Fruit fly (Drosophila melanogaster) whole organism, prepupa: ENCODE data around the gene CG15635.
A peak's percentile ranks its signal among the peaks of the same experiment; 100 is the strongest.

ENCODE experiments used
- Blimp-1 ChIP-seq: fragments of 200-800 bp; sonication (Bioruptor generic); optimal IDR thresholded peaks from 3 replicates; lab custom pipeline; 2017; ENCODE audit warnings: missing biosample characterization, missing genetic modification characterization, mild to moderate bottlenecking, moderate library complexity, missing genetic modification reagents
- CG11294 ChIP-seq: fragments of 200-800 bp; sonication (Bioruptor generic); IDR thresholded peaks from 2 replicates; pipeline ENCODE4 v1.3.6; 2022; ENCODE audit warnings: missing biosample characterization, missing genetic modification characterization
- CG15336 ChIP-seq: fragments of 200-800 bp; sonication (Bioruptor generic); IDR thresholded peaks from 2 replicates; pipeline ENCODE4 v1.3.6; 2022; ENCODE audit warnings: missing biosample characterization, missing genetic modification characterization
- CG31627 ChIP-seq: fragments of 200-800 bp; sonication (Bioruptor generic); optimal IDR thresholded peaks from 3 replicates; lab custom pipeline; 2016; ENCODE audit warnings: missing biosample characterization, missing genetic modification characterization
- CG32006 ChIP-seq: fragments of 200-800 bp; sonication (Bioruptor generic); optimal IDR thresholded peaks from 3 replicates; lab custom pipeline; 2017; ENCODE audit warnings: missing biosample characterization, mild to moderate bottlenecking, missing genetic modification characterization
- CG34406 ChIP-seq: fragments of 200-800 bp; sonication (Bioruptor generic); optimal IDR thresholded peaks from 3 replicates; lab custom pipeline; 2016; ENCODE audit warnings: missing biosample characterization, missing genetic modification characterization
- CG4318 ChIP-seq: fragments of 200-800 bp; sonication (Bioruptor generic); optimal IDR thresholded peaks from 3 replicates; lab custom pipeline; 2017; ENCODE audit warnings: missing biosample characterization, mild to moderate bottlenecking, missing genetic modification characterization
- CG6163 ChIP-seq: fragments of 200-800 bp; sonication (Bioruptor generic); IDR thresholded peaks from 3 replicates; pipeline ENCODE4 v1.3.6; 2022; ENCODE audit warnings: missing biosample characterization, missing genetic modification characterization
- CG6792 ChIP-seq: fragments of 200-800 bp; sonication (Bioruptor generic); optimal IDR thresholded peaks from 3 replicates; lab custom pipeline; 2016; ENCODE audit warnings: missing biosample characterization, missing genetic modification characterization
- CG6808 ChIP-seq: fragments of 200-800 bp; sonication (Bioruptor generic); optimal IDR thresholded peaks from 3 replicates; lab custom pipeline; 2017; ENCODE audit warnings: missing biosample characterization, missing genetic modification characterization, mild to moderate bottlenecking, moderate library complexity, missing genetic modification reagents
- CG6854 ChIP-seq: fragments of 200-800 bp; sonication (Bioruptor generic); optimal IDR thresholded peaks from 2 replicates; lab custom pipeline; 2017; ENCODE audit warnings: missing biosample characterization, mild to moderate bottlenecking, missing genetic modification characterization
- CG9139 ChIP-seq: fragments of 200-800 bp; sonication (Bioruptor generic); optimal IDR thresholded peaks from 3 replicates; lab custom pipeline; 2017; ENCODE audit warnings: missing biosample characterization, mild to moderate bottlenecking, missing genetic modification characterization
- Eip75B ChIP-seq: fragments of 200-800 bp; sonication (Bioruptor generic); optimal IDR thresholded peaks from 3 replicates; lab custom pipeline; 2016; ENCODE audit warnings: missing biosample characterization, missing genetic modification characterization
- Eip78C ChIP-seq: fragments of 200-800 bp; sonication (Bioruptor generic); peaks from one replicate; lab custom pipeline; 2016; ENCODE audit warnings: missing biosample characterization, missing genetic modification characterization
- Ets21C ChIP-seq: fragments of 200-800 bp; sonication (Bioruptor generic); optimal IDR thresholded peaks from 3 replicates; lab custom pipeline; 2016; ENCODE audit warnings: missing biosample characterization, missing genetic modification characterization
- Gug ChIP-seq: fragments of 200-800 bp; sonication (Bioruptor generic); IDR thresholded peaks from 2 replicates; pipeline ENCODE4 v1.3.6; 2022; ENCODE audit warnings: missing biosample characterization, missing genetic modification characterization
- Hr39 ChIP-seq: fragments of 200-800 bp; sonication (Bioruptor generic); optimal IDR thresholded peaks from 2 replicates; lab custom pipeline; 2016; ENCODE audit warnings: missing biosample characterization, missing genetic modification characterization
- Lpt ChIP-seq: fragments of 200-800 bp; sonication (Bioruptor generic); optimal IDR thresholded peaks from 3 replicates; lab custom pipeline; 2016; ENCODE audit warnings: missing biosample characterization, missing genetic modification characterization
- Met ChIP-seq: fragments of 200-800 bp; sonication (Bioruptor generic); optimal IDR thresholded peaks from 3 replicates; lab custom pipeline; 2016; ENCODE audit warnings: missing biosample characterization, missing genetic modification characterization
- Sox14 ChIP-seq: fragments of 200-800 bp; sonication (Bioruptor generic); optimal IDR thresholded peaks from 3 replicates; lab custom pipeline; 2016; ENCODE audit warnings: missing biosample characterization, missing genetic modification characterization
- acj6 ChIP-seq: fragments of 200-800 bp; sonication (Bioruptor generic); optimal IDR thresholded peaks from 3 replicates; lab custom pipeline; 2016; ENCODE audit warnings: missing biosample characterization, missing genetic modification characterization
- dsx ChIP-seq: fragments of 200-800 bp; optimal IDR thresholded peaks from 3 replicates; lab custom pipeline; 2019; ENCODE audit warnings: missing biosample characterization, mild to moderate bottlenecking, missing genetic modification characterization, moderate library complexity; ENCODE audit not compliant: poor library complexity, severe bottlenecking
- eg ChIP-seq: fragments of 200-800 bp; sonication (Bioruptor generic); IDR thresholded peaks from 3 replicates; pipeline ENCODE4 v1.3.6; 2022; ENCODE audit warnings: missing biosample characterization, missing genetic modification characterization
- esn ChIP-seq: fragments of 200-800 bp; sonication (Bioruptor generic); optimal IDR thresholded peaks from 2 replicates; lab custom pipeline; 2016; ENCODE audit warnings: missing biosample characterization, mild to moderate bottlenecking, missing genetic modification characterization, moderate library complexity
- fd59A ChIP-seq: fragments of 200-800 bp; sonication (Bioruptor generic); optimal IDR thresholded peaks from 2 replicates; lab custom pipeline; 2017; ENCODE audit warnings: missing biosample characterization, mild to moderate bottlenecking, missing genetic modification characterization, missing genetic modification reagents
- pdm3 ChIP-seq: fragments of 200-800 bp; sonication (Bioruptor generic); optimal IDR thresholded peaks from 3 replicates; lab custom pipeline; 2016; ENCODE audit warnings: missing biosample characterization, missing genetic modification characterization
- salr ChIP-seq, 2 experiments: fragments of 200-800 bp; sonication (Bioruptor generic); optimal IDR thresholded peaks; 3 replicates each; lab custom pipeline; 2016 to 2018; ENCODE audit warnings: missing biosample characterization in 2 of 2, missing genetic modification characterization in 2 of 2, mild to moderate bottlenecking in 1 of 2
- ss ChIP-seq, 2 experiments: fragments of 200-800 bp; sonication (Bioruptor generic); optimal IDR thresholded peaks; 2 replicates in 1 of 2; 3 replicates in 1 of 2; lab custom pipeline; 2017 to 2018; ENCODE audit warnings: mild to moderate bottlenecking in 2 of 2, missing biosample characterization in 2 of 2, missing genetic modification characterization in 2 of 2, moderate library complexity in 1 of 2
- svp ChIP-seq: fragments of 200-800 bp; sonication (Bioruptor generic); peaks from one replicate; lab custom pipeline; 2016; ENCODE audit warnings: missing biosample characterization, missing genetic modification characterization
- topi ChIP-seq: fragments of 200-800 bp; sonication (Bioruptor generic); optimal IDR thresholded peaks from 3 replicates; lab custom pipeline; 2016; ENCODE audit warnings: missing biosample characterization, missing genetic modification characterization
- vri ChIP-seq: fragments of 200-800 bp; sonication (Bioruptor generic); optimal IDR thresholded peaks from 3 replicates; lab custom pipeline; 2016; ENCODE audit warnings: missing biosample characterization, mild to moderate bottlenecking, missing genetic modification characterization

CG15635 gene

DNA sequence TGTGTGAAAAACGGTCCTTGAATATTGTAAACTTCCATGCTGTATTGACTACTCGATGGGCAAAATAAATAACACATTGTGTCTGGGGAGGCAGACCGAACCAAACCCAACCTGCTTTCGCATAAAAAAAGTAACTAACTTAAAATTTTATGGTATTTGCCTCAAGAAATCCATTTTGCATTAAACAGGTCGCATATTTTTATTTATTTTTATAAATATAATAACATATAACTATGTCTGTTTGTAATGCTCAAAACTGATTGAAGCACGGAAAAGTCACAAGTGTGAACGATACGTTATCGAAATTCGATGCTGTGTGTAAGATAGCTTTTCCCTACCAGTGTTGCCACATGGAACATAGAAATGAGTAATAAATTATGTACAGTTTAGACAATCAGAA lies 39.6 kb downstream of the CG15635 start, which contains the start of gene CG11929:
Gene CG11929 (plus strand): TSS at position 301 of the 400 bp plus-strand sequence.
- TF ChIP-seq Eip75B (GFP tag; lab: Kevin White, UChicago) (no peak), Sox14 (no peak), Hr39 (GFP tag; lab: Kevin White, UChicago) (no peak), topi (GFP tag; lab: Kevin White, UChicago) (no peak), dsx (GFP tag; lab: Kevin White, UChicago) (no peak), Lpt (GFP tag; lab: Kevin White, UChicago) (no peak), Met (GFP tag; lab: Kevin White, UChicago) (no peak), Blimp-1 (GFP tag; lab: Kevin White, UChicago) (no peak), CG15336 (no peak)

DNA sequence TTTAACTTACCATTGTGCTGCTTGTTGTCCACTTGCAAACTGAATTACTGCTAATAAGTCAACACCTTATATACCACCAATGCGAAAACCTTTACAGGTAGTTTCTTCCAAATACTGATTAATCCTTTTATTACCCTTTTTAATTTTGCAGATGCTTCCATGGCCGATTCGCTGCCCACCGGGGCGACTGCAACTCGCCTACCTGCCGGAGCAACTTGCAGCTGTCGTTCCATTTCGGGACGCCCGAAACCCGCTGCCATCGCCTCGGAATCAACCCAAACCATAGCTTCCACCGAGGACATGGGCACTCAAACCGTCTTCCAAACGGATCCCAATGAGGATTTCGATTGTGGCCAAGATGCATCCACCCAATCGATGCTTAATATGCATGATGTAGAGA lies 41.6 kb downstream of the CG15635 start, which contains the start of gene Elba1:
Gene Elba1 (minus strand): TSS at position 101 of the 400 bp plus-strand sequence.
- TF ChIP-seq fd59A (GFP tag; lab: Kevin White, UChicago) (no peak), svp (GFP tag; lab: Kevin White, UChicago) (no peak), Ets21C (GFP tag; lab: Kevin White, UChicago) (no peak), CG6854 (GFP tag; lab: Kevin White, UChicago) (no peak), CG4318 (GFP tag; lab: Kevin White, UChicago) (no peak), eg (GFP tag; lab: Robert Waterston, UW) (no peak), acj6 (GFP tag; lab: Kevin White, UChicago) (no peak), esn (no peak)

dm6 chr2L:4687211-4687610 lies 44.4 kb downstream of the CG15635 start, which contains the start of gene Elba3:
Gene Elba3, plus strand, starts transcription at chr2L:4687511.
- TF ChIP-seq CG6163 (no peak), CG32006 (GFP tag; lab: Kevin White, UChicago) (no peak), CG6854 (GFP tag; lab: Kevin White, UChicago) (no peak), CG34406 (no peak), CG4318 (GFP tag; lab: Kevin White, UChicago) (no peak), Blimp-1 (GFP tag; lab: Kevin White, UChicago) (no peak), CG9139 (GFP tag; lab: Kevin White, UChicago) (no peak), Met (GFP tag; lab: Kevin White, UChicago) (no peak), Ets21C (GFP tag; lab: Kevin White, UChicago) (no peak), salr (GFP tag; optimal IDR thresholded peaks at IDR 0.05; lab: Kevin White, UChicago) (no peak)

DNA sequence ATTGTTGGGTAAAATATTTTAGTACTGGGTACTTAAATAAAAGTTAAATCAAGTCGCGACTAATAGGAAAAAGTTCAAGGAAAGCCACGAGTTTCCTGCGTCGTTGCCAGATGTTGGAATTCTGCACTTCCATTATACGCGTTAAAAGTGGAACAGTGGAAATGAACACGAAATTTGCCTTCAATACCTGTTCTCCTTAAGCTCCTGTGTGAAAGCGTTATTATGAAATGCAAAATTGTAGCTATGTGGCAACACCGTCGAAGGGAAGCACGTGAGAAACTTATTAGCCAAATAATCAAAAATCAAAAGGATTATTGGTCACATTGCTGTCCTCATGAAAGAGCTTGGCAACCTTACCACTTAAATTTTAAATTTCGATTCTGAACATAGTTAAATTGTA lies 47.8 kb downstream of the CG15635 start, which contains the start of gene CG3251:
Gene CG3251 (minus strand): TSS at position 101 of the 400 bp plus-strand sequence.
- no peak for TF ChIP-seq CG6808 (GFP tag; lab: Kevin White, UChicago)
- TF ChIP-seq Met (GFP tag; lab: Kevin White, UChicago) = no peak
- no peak for TF ChIP-seq Gug
- TF ChIP-seq vri (GFP tag; lab: Kevin White, UChicago) = no peak
- no peak for TF ChIP-seq CG11294 (GFP tag; lab: Robert Waterston, UW)
- no peak for TF ChIP-seq Lpt (GFP tag; lab: Kevin White, UChicago)
- no peak for TF ChIP-seq eg (GFP tag; lab: Robert Waterston, UW)
- no peak for TF ChIP-seq pdm3
- no peak for TF ChIP-seq Blimp-1 (GFP tag; lab: Kevin White, UChicago)
- no peak for TF ChIP-seq Eip78C (GFP tag; lab: Kevin White, UChicago)
- no peak for TF ChIP-seq ss (GFP tag; optimal IDR thresholded peaks at IDR 0.05; lab: Kevin White, UChicago)
- TF ChIP-seq acj6 (GFP tag; lab: Kevin White, UChicago) = no peak
- TF ChIP-seq CG34406 = no peak
- TF ChIP-seq CG31627 (GFP tag; lab: Kevin White, UChicago) = no peak
- no peak for TF ChIP-seq CG6792 (GFP tag; lab: Kevin White, UChicago)
- TF ChIP-seq esn = no peak
- TF ChIP-seq, all 60 proteins: peak for 0

DNA sequence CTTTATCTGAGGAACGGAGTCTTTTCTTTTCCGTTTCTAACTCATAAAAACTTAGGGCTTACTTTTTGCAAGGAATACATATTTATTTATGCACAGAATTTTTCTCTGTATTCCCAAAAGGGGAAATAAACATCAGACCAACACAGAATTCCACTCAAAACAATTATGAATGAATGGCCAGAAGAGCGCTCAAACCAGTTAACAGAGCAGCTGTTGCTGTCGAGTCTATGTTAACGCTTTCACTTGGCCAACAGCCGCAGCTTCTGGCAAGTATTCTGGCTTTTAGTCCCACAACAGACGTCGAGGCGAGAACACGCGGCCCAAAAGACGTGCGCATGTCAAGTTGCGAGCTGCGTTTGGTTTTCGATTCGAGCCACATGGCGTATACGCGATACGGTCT lies 51.6 kb downstream of the CG15635 start, which contains the start of gene dcma:
Gene dcma (plus strand): TSS at position 301 of the 400 bp plus-strand sequence.
- TF ChIP-seq svp (GFP tag; lab: Kevin White, UChicago) (peak; percentile 13), acj6 (GFP tag; lab: Kevin White, UChicago) (no peak)
- TF ChIP-seq, all 60 proteins: peak for 1
